Worm (Caenorhabditis elegans) whole organism, young adult: ENCODE data around the gene F54F7.8.

Experiments
- Y53G8AR.9 ChIP-seq: fragments of 200-800 bp; sonication (Bioruptor generic); conservative IDR thresholded peaks from 2 replicates; pipeline ENCODE4 v1.3.6; 2022; ENCODE audit warnings: missing genetic modification reagents, missing genetic modification characterization, missing compliant biosample characterization
- mxl-1 ChIP-seq: sonication (generic microtip); optimal IDR thresholded peaks from 2 replicates; lab custom pipeline; 2016; ENCODE audit warnings: missing genetic modification characterization, missing compliant biosample characterization
- nfya-1 ChIP-seq: sonication (generic microtip); optimal IDR thresholded peaks from 2 replicates; lab custom pipeline; 2017; ENCODE audit warnings: antibody characterized with exemption, missing compliant biosample characterization, missing genetic modification characterization, borderline replicate concordance; ENCODE audit not compliant: insufficient read depth
- nfyb-1 ChIP-seq: fragments of 200-800 bp; sonication (Bioruptor generic); IDR thresholded peaks from 2 replicates; pipeline ENCODE4 v1.3.6; 2022; ENCODE audit warnings: missing genetic modification reagents, missing genetic modification characterization, missing compliant biosample characterization
- snpc-3.4 ChIP-seq: sonication (generic microtip); optimal IDR thresholded peaks from 2 replicates; lab custom pipeline; 2017; ENCODE audit warnings: missing genetic modification characterization, mild to moderate bottlenecking, missing compliant biosample characterization, antibody characterized with exemption, moderate library complexity, missing genotype, missing genetic modification reagents

- TF ChIP-seq snpc-3.4 (tag; lab: Kevin White, UChicago) (no peak), nfyb-1 (GFP tag; lab: Robert Waterston, UW) (no peak), mxl-1 (tag; lab: Kevin White, UChicago) (no peak), Y53G8AR.9 (no peak), nfya-1 (tag; lab: Kevin White, UChicago) (no peak)
Measured at ce11 chrX:11899031-11899430, 44.2 kb upstream of the F54F7.8 start.
